Worm (Caenorhabditis elegans) whole organism, L1 larva: Measurements from ENCODE around the gene K02E2.7.

Experiments used
- C04F5.9 ChIP-seq: sonication (generic microtip); optimal IDR thresholded peaks from 2 replicates; lab custom pipeline; 2016; ENCODE audit warnings: missing genetic modification characterization, missing compliant biosample characterization
- C16A3.4 ChIP-seq: fragments of 150-350 bp; optimal IDR thresholded peaks from 2 replicates; lab custom pipeline; 2014; ENCODE audit warnings: missing biosample characterization, missing genetic modification characterization
- C34B4.2 ChIP-seq: sonication (generic microtip); optimal IDR thresholded peaks from 2 replicates; lab custom pipeline; 2017; ENCODE audit warnings: mild to moderate bottlenecking, missing genetic modification characterization, missing compliant biosample characterization
- F16B12.6 ChIP-seq: fragments of 150-350 bp; optimal IDR thresholded peaks from 2 replicates; lab custom pipeline; 2014; ENCODE audit warnings: missing biosample characterization, missing genetic modification characterization
- Y116A8C.19 ChIP-seq: sonication (generic microtip); optimal IDR thresholded peaks from 2 replicates; lab custom pipeline; 2016; ENCODE audit warnings: missing compliant biosample characterization, missing genetic modification characterization, borderline replicate concordance
- aha-1 ChIP-seq: fragments of 150-350 bp; optimal IDR thresholded peaks from 2 replicates; lab custom pipeline; 2014; ENCODE audit warnings: missing biosample characterization, missing genetic modification characterization
- alr-1 ChIP-seq: fragments of 200-800 bp; sonication (Bioruptor generic); optimal IDR thresholded peaks from 2 replicates; lab custom pipeline; 2018; ENCODE audit warnings: borderline replicate concordance, mild to moderate bottlenecking, missing genetic modification characterization, missing compliant biosample characterization
- ama-1 ChIP-seq: fragments of 150-350 bp; optimal IDR thresholded peaks from 2 replicates; lab custom pipeline; 2014
- blmp-1 ChIP-seq: fragments of 150-350 bp; optimal IDR thresholded peaks from 2 replicates; lab custom pipeline; 2014; ENCODE audit warnings: missing biosample characterization, missing genetic modification characterization
- ceh-63 ChIP-seq: fragments of 200-800 bp; sonication (Bioruptor generic); optimal IDR thresholded peaks from 2 replicates; lab custom pipeline; 2018; ENCODE audit warnings: mild to moderate bottlenecking, missing genetic modification characterization, missing compliant biosample characterization
- ceh-88 ChIP-seq: fragments of 200-800 bp; sonication (Bioruptor generic); IDR thresholded peaks from 2 replicates; pipeline ENCODE4 v1.3.6; 2022; ENCODE audit warnings: missing genetic modification characterization, missing compliant biosample characterization
- ceh-90 ChIP-seq: sonication (generic microtip); optimal IDR thresholded peaks from 2 replicates; lab custom pipeline; 2016; ENCODE audit warnings: missing genetic modification characterization, missing compliant biosample characterization
- dsc-1 ChIP-seq: sonication (generic microtip); optimal IDR thresholded peaks from 2 replicates; lab custom pipeline; 2016; ENCODE audit warnings: mild to moderate bottlenecking, missing genetic modification characterization, missing compliant biosample characterization
- efl-1 ChIP-seq, 4 experiments: fragments of 150-350 bp; optimal IDR thresholded peaks in 3 of 4; peaks in 1 of 4; 1 replicate in 1 of 4; 2 replicates in 3 of 4; lab custom pipeline; 2014; ENCODE audit warnings: missing biosample characterization in 2 of 4, missing genetic modification characterization in 2 of 4, missing genetic modification reagents in 2 of 4
- egl-13 ChIP-seq: sonication (generic microtip); optimal IDR thresholded peaks from 2 replicates; lab custom pipeline; 2016; ENCODE audit warnings: missing genotype, missing genetic modification reagents, missing genetic modification characterization, missing compliant biosample characterization
- egl-27 ChIP-seq, 2 experiments: fragments of 150-350 bp in 1 of 2; sonication (generic microtip); optimal IDR thresholded peaks; 3 replicates each; lab custom pipeline; 2017 to 2018; ENCODE audit warnings: missing biosample characterization in 2 of 2, missing genetic modification characterization in 2 of 2, missing genetic modification reagents in 2 of 2
- elt-2 ChIP-seq: sonication (generic microtip); optimal IDR thresholded peaks from 2 replicates; lab custom pipeline; 2016; ENCODE audit warnings: missing genetic modification characterization, mild to moderate bottlenecking, inconsistent platforms, missing compliant biosample characterization, missing genetic modification reagents
- elt-3 ChIP-seq, 6 experiments: fragments of 150-350 bp in 1 of 6; sonication (generic microtip); optimal IDR thresholded peaks; 2 replicates each; lab custom pipeline; 2017 to 2018; ENCODE audit warnings: missing biosample characterization in 6 of 6, missing genetic modification characterization in 6 of 6, inconsistent platforms in 1 of 6
- ets-5 ChIP-seq: fragments of 200-800 bp; sonication (Bioruptor generic); IDR thresholded peaks from 2 replicates; pipeline ENCODE4 v1.3.6; 2022; ENCODE audit warnings: missing genetic modification characterization, missing compliant biosample characterization
- fkh-10 ChIP-seq: sonication (generic microtip); optimal IDR thresholded peaks from 2 replicates; lab custom pipeline; 2017; ENCODE audit warnings: missing biosample characterization, missing genetic modification reagents, missing genetic modification characterization
- fkh-4 ChIP-seq: sonication (generic microtip); optimal IDR thresholded peaks from 2 replicates; lab custom pipeline; 2016; ENCODE audit warnings: missing compliant biosample characterization, missing genetic modification characterization, borderline replicate concordance
- fos-1 ChIP-seq: fragments of 150-350 bp; optimal IDR thresholded peaks from 2 replicates; lab custom pipeline; 2014; ENCODE audit warnings: missing biosample characterization, missing genetic modification characterization
- hlh-17 ChIP-seq: fragments of 200-800 bp; sonication (Bioruptor generic); optimal IDR thresholded peaks from 2 replicates; lab custom pipeline; 2018; ENCODE audit warnings: missing genetic modification characterization, mild to moderate bottlenecking, missing compliant biosample characterization, moderate library complexity, borderline replicate concordance
- hpl-2 ChIP-seq: fragments of 150-350 bp; optimal IDR thresholded peaks from 2 replicates; lab custom pipeline; 2014; ENCODE audit warnings: missing biosample characterization, missing genetic modification reagents, missing genetic modification characterization
- irx-1 ChIP-seq: sonication (generic microtip); optimal IDR thresholded peaks from 2 replicates; lab custom pipeline; 2016; ENCODE audit warnings: missing genetic modification characterization, missing compliant biosample characterization
- jun-1 ChIP-seq: fragments of 150-350 bp; optimal IDR thresholded peaks from 2 replicates; lab custom pipeline; 2014; ENCODE audit warnings: missing biosample characterization, missing genetic modification reagents, missing genetic modification characterization
- lin-15B ChIP-seq: fragments of 150-350 bp; sonication (generic microtip); optimal IDR thresholded peaks from 3 replicates; lab custom pipeline; 2014; ENCODE audit warnings: missing biosample characterization, missing genetic modification characterization
- lin-39 ChIP-seq: fragments of 150-350 bp; optimal IDR thresholded peaks from 2 replicates; lab custom pipeline; 2014; ENCODE audit warnings: missing biosample characterization, missing genetic modification reagents, missing genetic modification characterization
- lir-3 ChIP-seq: sonication (generic microtip); optimal IDR thresholded peaks from 2 replicates; lab custom pipeline; 2016; ENCODE audit warnings: mild to moderate bottlenecking, missing genetic modification characterization, moderate library complexity, missing compliant biosample characterization; ENCODE audit not compliant: poor library complexity
- mab-9 ChIP-seq: fragments of 200-800 bp; sonication (Bioruptor generic); IDR thresholded peaks from 2 replicates; pipeline ENCODE4 v1.3.6; 2022; ENCODE audit warnings: missing genetic modification reagents, missing genetic modification characterization, missing compliant biosample characterization
- nhr-12 ChIP-seq: sonication (generic microtip); optimal IDR thresholded peaks from 2 replicates; lab custom pipeline; 2017; ENCODE audit warnings: missing biosample characterization, missing genetic modification characterization
- nhr-19 ChIP-seq: fragments of 200-800 bp; sonication (Bioruptor generic); conservative IDR thresholded peaks from 2 replicates; pipeline ENCODE4 v1.3.6; 2022; ENCODE audit warnings: missing genetic modification characterization, missing compliant biosample characterization
- nhr-20 ChIP-seq: sonication (generic microtip); optimal IDR thresholded peaks from 2 replicates; lab custom pipeline; 2016; ENCODE audit warnings: mild to moderate bottlenecking, missing genetic modification characterization, missing compliant biosample characterization
- nhr-237 ChIP-seq: fragments of 150-350 bp; optimal IDR thresholded peaks from 2 replicates; lab custom pipeline; 2014; ENCODE audit warnings: missing biosample characterization, missing genetic modification characterization
- nhr-47 ChIP-seq: sonication (generic microtip); optimal IDR thresholded peaks from 2 replicates; lab custom pipeline; 2016; ENCODE audit warnings: mild to moderate bottlenecking, missing genetic modification characterization, moderate library complexity, missing compliant biosample characterization
- nhr-71 ChIP-seq: sonication (generic microtip); optimal IDR thresholded peaks from 2 replicates; lab custom pipeline; 2016; ENCODE audit warnings: mild to moderate bottlenecking, missing genetic modification characterization, moderate library complexity, missing compliant biosample characterization
- nhr-76 ChIP-seq: sonication (generic microtip); optimal IDR thresholded peaks from 2 replicates; lab custom pipeline; 2017; ENCODE audit warnings: missing biosample characterization, missing genetic modification characterization
- nhr-84 ChIP-seq: sonication (generic microtip); optimal IDR thresholded peaks from 2 replicates; lab custom pipeline; 2017; ENCODE audit warnings: missing biosample characterization, missing genetic modification characterization
- nhr-85 ChIP-seq: sonication (generic microtip); peaks from one replicate; lab custom pipeline; 2016; ENCODE audit warnings: missing genetic modification characterization, inconsistent platforms, missing compliant biosample characterization
- pag-3 ChIP-seq: sonication (generic microtip); optimal IDR thresholded peaks from 2 replicates; lab custom pipeline; 2017; ENCODE audit warnings: missing genetic modification characterization, mild to moderate bottlenecking, missing compliant biosample characterization, antibody characterized with exemption, borderline replicate concordance; ENCODE audit not compliant: insufficient read depth
- pqm-1 ChIP-seq: sonication (generic microtip); optimal IDR thresholded peaks from 3 replicates; lab custom pipeline; 2017; ENCODE audit warnings: missing biosample characterization, missing genetic modification characterization
- skn-1 ChIP-seq: fragments of 150-350 bp; optimal IDR thresholded peaks from 2 replicates; lab custom pipeline; 2014; ENCODE audit warnings: missing biosample characterization, missing genetic modification characterization
- snu-23 ChIP-seq: sonication (generic microtip); optimal IDR thresholded peaks from 2 replicates; lab custom pipeline; 2016; ENCODE audit warnings: missing genetic modification characterization, missing compliant biosample characterization
- sox-4 ChIP-seq: sonication (generic microtip); optimal IDR thresholded peaks from 2 replicates; lab custom pipeline; 2016; ENCODE audit warnings: missing genetic modification characterization, missing compliant biosample characterization
- sptf-1 ChIP-seq: fragments of 150-350 bp; optimal IDR thresholded peaks from 2 replicates; lab custom pipeline; 2014; ENCODE audit warnings: missing biosample characterization, missing genetic modification characterization
- tbx-2 ChIP-seq: sonication (generic microtip); optimal IDR thresholded peaks from 2 replicates; lab custom pipeline; 2016; ENCODE audit warnings: missing genetic modification characterization, missing compliant biosample characterization
- tlp-1 ChIP-seq: fragments of 150-350 bp; optimal IDR thresholded peaks from 2 replicates; lab custom pipeline; 2014; ENCODE audit warnings: missing biosample characterization, missing genetic modification characterization
- unc-86 ChIP-seq: sonication (generic microtip); optimal IDR thresholded peaks from 2 replicates; lab custom pipeline; 2016; ENCODE audit warnings: missing genetic modification characterization, missing compliant biosample characterization
- vab-15 ChIP-seq: sonication (generic microtip); optimal IDR thresholded peaks from 2 replicates; lab custom pipeline; 2017; ENCODE audit warnings: missing genotype, mild to moderate bottlenecking, missing genetic modification characterization, missing compliant biosample characterization
- zip-4 ChIP-seq: fragments of 200-800 bp; sonication (Bioruptor generic); optimal IDR thresholded peaks from 2 replicates; lab custom pipeline; 2018; ENCODE audit warnings: mild to moderate bottlenecking, missing genetic modification characterization, moderate library complexity, missing compliant biosample characterization
- ztf-4 ChIP-seq: fragments of 150-350 bp; optimal IDR thresholded peaks from 2 replicates; lab custom pipeline; 2014; ENCODE audit warnings: missing biosample characterization, missing genetic modification characterization

Gene K02E2.7

DNA sequence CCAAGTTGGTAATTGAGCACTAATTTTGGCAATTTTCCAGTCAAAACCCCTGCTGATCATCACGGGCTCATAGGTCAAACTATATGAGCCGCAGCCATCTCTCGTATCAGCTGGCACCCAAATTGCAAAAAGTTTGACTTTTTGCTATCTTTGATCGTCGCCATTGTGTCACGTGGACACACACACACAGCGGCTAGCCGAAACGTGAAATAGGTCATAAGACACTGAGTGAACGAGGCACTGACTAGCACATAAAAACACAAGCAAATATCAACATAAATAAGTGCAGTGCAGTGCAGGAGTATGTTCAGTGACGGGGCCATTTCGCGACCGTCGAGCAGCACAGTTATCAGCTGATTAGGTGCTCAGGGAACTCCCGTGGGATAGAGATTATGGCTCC is 31.9 kb upstream of the K02E2.7 start (continued):
- no peak for TF ChIP-seq ets-5 (GFP tag; lab: Robert Waterston, UW)
- TF ChIP-seq C34B4.2 (tag; lab: Kevin White, UChicago), result no peak
- no peak for TF ChIP-seq pag-3 (tag; lab: Kevin White, UChicago)
- TF ChIP-seq blmp-1 (tag; lab: Kevin White, UChicago), result peak; percentile 38
- no peak for TF ChIP-seq lir-3 (tag; lab: Kevin White, UChicago)
- TF ChIP-seq vab-15, result peak; percentile 42
- no peak for TF ChIP-seq hlh-17 (GFP tag; lab: Kevin White, UChicago)
- peak; percentile 71 for TF ChIP-seq nhr-85
- no peak for TF ChIP-seq pqm-1
- no peak for TF ChIP-seq alr-1 (tag; lab: Kevin White, UChicago)
- TF ChIP-seq nhr-47 (tag; lab: Kevin White, UChicago), result peak; percentile 57
- peak; percentile 76 for TF ChIP-seq ama-1 (lab: Kevin White, UChicago)
- no peak for TF ChIP-seq ceh-63 (GFP tag; lab: Kevin White, UChicago)
- no peak for TF ChIP-seq egl-27 (tag; optimal IDR thresholded peaks at IDR 0.05; lab: Kevin White, UChicago)
- TF ChIP-seq snu-23, result peak; percentile 71
- no peak for TF ChIP-seq Y116A8C.19 (tag; lab: Kevin White, UChicago)
- no peak for TF ChIP-seq elt-3 (tag; optimal IDR thresholded peaks at IDR 0.05; lab: Kevin White, UChicago)
- no peak for TF ChIP-seq nhr-237 (tag; lab: Kevin White, UChicago)
- peak; percentile 80 for TF ChIP-seq nhr-19 (GFP tag; lab: Robert Waterston, UW)
- peak; percentile 18 for TF ChIP-seq C04F5.9
- TF ChIP-seq nhr-76 (tag; lab: Kevin White, UChicago), result no peak
- TF ChIP-seq sptf-1 (tag; lab: Kevin White, UChicago), result no peak
- peak; percentile 91 for TF ChIP-seq nhr-71 (tag; lab: Kevin White, UChicago)
- no peak for TF ChIP-seq ceh-90
- no peak for TF ChIP-seq nhr-84 (tag; lab: Kevin White, UChicago)
- TF ChIP-seq tlp-1 (tag; lab: Kevin White, UChicago), result no peak
- TF ChIP-seq nhr-20 (tag; lab: Kevin White, UChicago), result peak; percentile 85
- TF ChIP-seq egl-13, result no peak
- TF ChIP-seq zip-4 (GFP tag; lab: Kevin White, UChicago), result peak; percentile 14
- peak; percentile 62 for TF ChIP-seq ztf-4 (tag; lab: Kevin White, UChicago)

DNA sequence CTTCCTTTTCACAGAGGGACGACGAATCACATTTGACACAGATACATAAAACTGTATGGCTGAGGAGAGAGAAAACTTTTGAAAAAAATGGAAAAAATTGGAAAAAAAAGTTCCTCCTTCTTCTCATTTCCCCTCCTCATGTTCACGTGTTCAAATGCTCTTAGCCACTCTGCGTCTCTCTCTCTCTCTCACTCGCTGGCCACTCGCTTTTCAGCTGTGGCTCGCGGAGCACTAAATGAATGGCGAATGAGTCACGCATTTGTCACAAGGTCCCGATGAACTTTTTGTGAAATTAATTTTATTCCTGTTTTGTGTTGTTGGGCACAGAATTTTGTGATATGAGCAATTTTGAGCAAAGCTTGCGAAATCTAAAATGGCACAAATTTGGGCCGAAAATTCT is 31.0 kb upstream of the K02E2.7 start:
- TF ChIP-seq jun-1 (tag; lab: Kevin White, UChicago) (no peak), lin-39 (no peak), hlh-17 (GFP tag; lab: Kevin White, UChicago) (no peak), fkh-4 (no peak), irx-1 (tag; lab: Kevin White, UChicago) (peak; percentile 26), ceh-88 (no peak), efl-1 (optimal IDR thresholded peaks at IDR 0.05; lab: Kevin White, UChicago) (peak in 1 of 2 experiments; percentile 35), efl-1 (GFP tag; optimal IDR thresholded peaks at IDR 0.05 in 1 of 2; lab: Kevin White, UChicago) (peak; percentile 16 to 45), mab-9 (GFP tag; lab: Robert Waterston, UW) (no peak), elt-3 (tag; optimal IDR thresholded peaks at IDR 0.05; lab: Kevin White, UChicago) (no peak), nhr-20 (tag; lab: Kevin White, UChicago) (no peak), dsc-1 (tag; lab: Kevin White, UChicago) (peak; percentile 17), fkh-10 (no peak), F16B12.6 (tag; lab: Kevin White, UChicago) (no peak), egl-27 (tag; optimal IDR thresholded peaks at IDR 0.05; lab: Kevin White, UChicago) (no peak), sox-4 (tag; lab: Kevin White, UChicago) (no peak), nhr-76 (tag; lab: Kevin White, UChicago) (no peak), elt-2 (no peak), C16A3.4 (tag; lab: Kevin White, UChicago) (no peak), nhr-12 (no peak), aha-1 (no peak), lin-15B (tag; lab: Kevin White, UChicago) (no peak), tbx-2 (tag; lab: Kevin White, UChicago) (no peak), fos-1 (peak; percentile 5), egl-13 (no peak), unc-86 (tag; lab: Kevin White, UChicago) (peak; percentile 54), nhr-47 (tag; lab: Kevin White, UChicago) (peak; percentile 44), hpl-2 (GFP tag; lab: Kevin White, UChicago) (no peak), ztf-4 (tag; lab: Kevin White, UChicago) (no peak), skn-1 (tag; lab: Kevin White, UChicago) (peak; percentile 19)
